Worm (Caenorhabditis elegans): Measurements from ENCODE around the gene gei-13.

gei-13 gene

ce11 chrIII:9667591-9668265, 30.8 kb upstream of the gei-13 start, which contains the start of gene C07A9.9:
C07A9.9 (minus strand) TSS chrIII:9667641.
- TF ChIP-seq nhr-6 (tag; optimal IDR thresholded peaks at IDR 0.05) (no peak), egl-27 (tag; optimal IDR thresholded peaks at IDR 0.05) (peak; percentile 79), ceh-82 (tag; optimal IDR thresholded peaks at IDR 0.05) (no peak), mbf-1 (tag; optimal IDR thresholded peaks at IDR 0.05) (no peak), elt-3 (tag; optimal IDR thresholded peaks at IDR 0.05) (no peak), snpc-4 (tag; optimal IDR thresholded peaks at IDR 0.05) (peak; percentile 52), lsy-2 (tag; optimal IDR thresholded peaks at IDR 0.05) (peak; percentile 26 to 54), sma-9 (GFP tag; optimal IDR thresholded peaks at IDR 0.05) (peak; percentile 75), sma-9 (tag; optimal IDR thresholded peaks at IDR 0.05) (no peak), mdl-1 (tag; optimal IDR thresholded peaks at IDR 0.05) (peak; percentile 33 to 55), ztf-11 (tag; optimal IDR thresholded peaks at IDR 0.05) (no peak), lin-39 (tag; optimal IDR thresholded peaks at IDR 0.05) (no peak), nhr-77 (tag; optimal IDR thresholded peaks at IDR 0.05) (no peak), skn-1 (tag; optimal IDR thresholded peaks at IDR 0.05) (peak; percentile 18), peb-1 (tag; optimal IDR thresholded peaks at IDR 0.05) (no peak), ama-1 (optimal IDR thresholded peaks at IDR 0.05) (no peak), F13H6.1 (tag; optimal IDR thresholded peaks at IDR 0.05) (peak; percentile 84), nhr-10 (tag; optimal IDR thresholded peaks at IDR 0.05) (no peak), unc-62 (GFP tag; optimal IDR thresholded peaks at IDR 0.05) (no peak), gmeb-1 (tag; optimal IDR thresholded peaks at IDR 0.05) (peak; percentile 41), nhr-237 (tag; optimal IDR thresholded peaks at IDR 0.05) (peak; percentile 10), lin-13 (GFP tag; optimal IDR thresholded peaks at IDR 0.05) (peak; percentile 29), alr-1 (tag; optimal IDR thresholded peaks at IDR 0.05) (no peak), nhr-25 (tag; optimal IDR thresholded peaks at IDR 0.05) (peak; percentile 61), nhr-21 (tag; optimal IDR thresholded peaks at IDR 0.05) (peak; percentile 73), unc-39 (tag; optimal IDR thresholded peaks at IDR 0.05) (no peak), ceh-16 (tag; optimal IDR thresholded peaks at IDR 0.05) (peak; percentile 54), R02D3.7 (tag; optimal IDR thresholded peaks at IDR 0.05) (no peak), nhr-11 (tag; optimal IDR thresholded peaks at IDR 0.05) (no peak), ZK546.5 (tag; optimal IDR thresholded peaks at IDR 0.05) (peak; percentile 9), ztf-4 (tag; optimal IDR thresholded peaks at IDR 0.05) (no peak), aly-2 (tag; optimal IDR thresholded peaks at IDR 0.05) (no peak), unc-55 (GFP tag; optimal IDR thresholded peaks at IDR 0.05) (peak; percentile 54), nhr-12 (tag; optimal IDR thresholded peaks at IDR 0.05) (no peak), zag-1 (tag; optimal IDR thresholded peaks at IDR 0.05) (peak; percentile 88), crh-2 (tag; optimal IDR thresholded peaks at IDR 0.05) (peak; percentile 51), fos-1 (tag; optimal IDR thresholded peaks at IDR 0.05) (peak; percentile 60), lin-11 (tag; optimal IDR thresholded peaks at IDR 0.05) (peak; percentile 43), sma-3 (GFP tag; optimal IDR thresholded peaks at IDR 0.05) (peak; percentile 51), nhr-129 (tag; optimal IDR thresholded peaks at IDR 0.05) (peak; percentile 80), Y55F3AM.14 (GFP tag; optimal IDR thresholded peaks at IDR 0.05) (peak; percentile 41), ztf-1 (GFP tag; conservative IDR thresholded peaks at IDR 0.05) (no peak), blmp-1 (tag; optimal IDR thresholded peaks at IDR 0.05; ENCODE audit: insufficient read depth) (peak; percentile 68), elt-1 (tag; optimal IDR thresholded peaks at IDR 0.05) (no peak), nhr-23 (tag; optimal IDR thresholded peaks at IDR 0.05) (no peak), mab-5 (tag; optimal IDR thresholded peaks at IDR 0.05) (peak; percentile 36), dmd-4 (tag; optimal IDR thresholded peaks at IDR 0.05) (no peak), sem-4 (tag; optimal IDR thresholded peaks at IDR 0.05) (peak; percentile 13), C34F6.9 (tag; optimal IDR thresholded peaks at IDR 0.05) (peak; percentile 69)
